Fruit fly (Drosophila melanogaster): ENCODE data around the gene Cyp9f3.

dm6 chr3R:12441008-12441606 lies 42.4 kb upstream of the Cyp9f3 start:
- peak; percentile 32; the same call in 1 of the 3 replicates for TF ChIP-seq CG4496 (GFP tag; IDR thresholded peaks at IDR 0.05)
- no peak for TF ChIP-seq CG8159 (tag; optimal IDR thresholded peaks at IDR 0.05)
- no peak for TF ChIP-seq rn (GFP tag; IDR thresholded peaks at IDR 0.05)
- no peak for TF ChIP-seq CG15710 (tag; optimal IDR thresholded peaks at IDR 0.05)
- no peak for TF ChIP-seq CG34367 (tag; optimal IDR thresholded peaks at IDR 0.05)
- no peak for TF ChIP-seq Snoo (tag; optimal IDR thresholded peaks at IDR 0.05)
- TF ChIP-seq Pif1B (GFP tag; optimal IDR thresholded peaks at IDR 0.05) = no peak
- TF ChIP-seq gl (tag; optimal IDR thresholded peaks at IDR 0.05) = no peak
